Fruit fly (Drosophila melanogaster): Measurements from ENCODE around the gene Spn28Dc.

DNA sequence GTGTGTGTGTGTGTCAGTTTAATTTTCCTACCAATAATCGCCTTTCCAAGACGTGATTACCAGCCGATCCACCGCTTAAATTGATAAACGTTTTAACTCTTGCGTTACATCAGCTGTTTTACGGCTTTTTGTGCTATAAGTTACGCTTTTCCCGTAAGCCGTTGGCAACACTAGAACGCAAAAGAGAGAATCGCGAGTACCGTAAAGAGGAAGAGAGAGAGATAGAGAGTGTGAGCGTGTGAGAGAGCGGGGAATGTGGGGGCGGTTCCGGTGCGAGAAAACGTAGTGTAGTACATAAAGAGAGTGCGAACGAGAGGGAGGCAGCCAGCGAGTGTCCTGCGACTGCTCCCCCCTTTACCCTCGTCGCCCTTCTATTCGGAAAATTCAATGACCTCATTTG is 24.6 kb upstream of the Spn28Dc start:
- TF ChIP-seq cic (GFP tag; optimal IDR thresholded peaks at IDR 0.05) = peak; percentile 29
- no peak for TF ChIP-seq Crg-1 (GFP tag; optimal IDR thresholded peaks at IDR 0.05)
- peak; percentile 74 for TF ChIP-seq CG14711 (tag; optimal IDR thresholded peaks at IDR 0.05)
- no peak for TF ChIP-seq CG5204 (GFP tag; optimal IDR thresholded peaks at IDR 0.05)
- TF ChIP-seq CG12768 (GFP tag; optimal IDR thresholded peaks at IDR 0.05) = peak; percentile 36
- TF ChIP-seq Mnt (GFP tag; optimal IDR thresholded peaks at IDR 0.05) = no peak
- TF ChIP-seq CG11617 (GFP tag; optimal IDR thresholded peaks at IDR 0.05) = no peak
- TF ChIP-seq kay (GFP tag; ENCODE audit: borderline replicate concordance) = no peak
- peak; percentile 22 for TF ChIP-seq bab1 (GFP tag; optimal IDR thresholded peaks at IDR 0.05)
- TF ChIP-seq CG7101 (tag; optimal IDR thresholded peaks at IDR 0.05) = peak; percentile 1
- TF ChIP-seq CG33017 (tag; optimal IDR thresholded peaks at IDR 0.05) = no peak
- no peak for TF ChIP-seq Hr96 (GFP tag; optimal IDR thresholded peaks at IDR 0.05)
- TF ChIP-seq pad (GFP tag; optimal IDR thresholded peaks at IDR 0.05) = peak; percentile 72
- TF ChIP-seq CG1620 (GFP tag; optimal IDR thresholded peaks at IDR 0.05) = no peak

All from whole organism, adult.